Worm (Caenorhabditis elegans): ENCODE measurements around the gene snf-11.

snf-11 gene

ce11 chrV:11281414-11282209, 26.6 kb downstream of the snf-11 start:
- TF ChIP-seq xbp-1 (tag; optimal IDR thresholded peaks at IDR 0.05): no peak
- no peak for TF ChIP-seq unc-86 (tag; optimal IDR thresholded peaks at IDR 0.05)
- peak in 1 of 6 experiments; percentile 27 for TF ChIP-seq elt-3 (tag; optimal IDR thresholded peaks at IDR 0.05)
- no peak for TF ChIP-seq unc-98 (GFP tag; IDR thresholded peaks at IDR 0.05)
- TF ChIP-seq nhr-20 (tag; optimal IDR thresholded peaks at IDR 0.05): peak; percentile 62
- peak in 1 of 3 experiments; percentile 9 for TF ChIP-seq dpl-1 (GFP tag; optimal IDR thresholded peaks at IDR 0.05)
- TF ChIP-seq efl-3 (GFP tag; optimal IDR thresholded peaks at IDR 0.05): no peak
- peak; percentile 5 for TF ChIP-seq unc-130 (tag; optimal IDR thresholded peaks at IDR 0.05)
- TF ChIP-seq mep-1 (tag; optimal IDR thresholded peaks at IDR 0.05): peak; percentile 66
- TF ChIP-seq lin-14 (GFP tag; optimal IDR thresholded peaks at IDR 0.05): peak; percentile 78
- TF ChIP-seq snu-23 (GFP tag; optimal IDR thresholded peaks at IDR 0.05): peak; percentile 46
- peak; percentile 97 for TF ChIP-seq blmp-1 (tag; optimal IDR thresholded peaks at IDR 0.05)
- no peak for TF ChIP-seq nhr-77 (tag; optimal IDR thresholded peaks at IDR 0.05)
- no peak for TF ChIP-seq ceh-90 (tag; optimal IDR thresholded peaks at IDR 0.05)
- TF ChIP-seq nhr-85 (tag): peak; percentile 37
- TF ChIP-seq ceh-82 (tag; optimal IDR thresholded peaks at IDR 0.05): peak in 1 of 3 experiments; percentile 8
- TF ChIP-seq lsy-2 (tag; optimal IDR thresholded peaks at IDR 0.05): peak in 1 of 2 experiments; percentile 11
- no peak for TF ChIP-seq alr-1 (tag; optimal IDR thresholded peaks at IDR 0.05; ENCODE audit: borderline replicate concordance)
- TF ChIP-seq efl-1 (optimal IDR thresholded peaks at IDR 0.05): peak; percentile 3 to 19
- TF ChIP-seq efl-1 (GFP tag; optimal IDR thresholded peaks at IDR 0.05 in 1 of 2): no peak
- peak; percentile 16 for TF ChIP-seq rnt-1 (tag; optimal IDR thresholded peaks at IDR 0.05)
- no peak for TF ChIP-seq ztf-11 (tag; optimal IDR thresholded peaks at IDR 0.05)
- TF ChIP-seq F16B12.6 (tag; optimal IDR thresholded peaks at IDR 0.05): no peak
- TF ChIP-seq lin-13 (GFP tag; optimal IDR thresholded peaks at IDR 0.05): no peak
- TF ChIP-seq zag-1 (tag; optimal IDR thresholded peaks at IDR 0.05): no peak
- no peak for TF ChIP-seq ama-1 (optimal IDR thresholded peaks at IDR 0.05)
- no peak for TF ChIP-seq sox-4 (tag; optimal IDR thresholded peaks at IDR 0.05)
- peak; percentile 21 for TF ChIP-seq irx-1 (tag; optimal IDR thresholded peaks at IDR 0.05)
- no peak for TF ChIP-seq nhr-12 (tag; optimal IDR thresholded peaks at IDR 0.05)
- TF ChIP-seq lin-39 (tag; optimal IDR thresholded peaks at IDR 0.05): no peak

ce11 chrV:11279564-11279963, 28.7 kb downstream of the snf-11 start:
- TF ChIP-seq lsy-2 (tag; optimal IDR thresholded peaks at IDR 0.05) (no peak), mef-2 (tag; optimal IDR thresholded peaks at IDR 0.05) (no peak), mep-1 (tag; optimal IDR thresholded peaks at IDR 0.05) (no peak), snpc-4 (tag; optimal IDR thresholded peaks at IDR 0.05) (no peak), jun-1 (tag; optimal IDR thresholded peaks at IDR 0.05) (no peak), isw-1 (GFP tag; IDR thresholded peaks at IDR 0.05) (no peak), lin-13 (GFP tag; optimal IDR thresholded peaks at IDR 0.05) (no peak), ceh-63 (GFP tag; optimal IDR thresholded peaks at IDR 0.05) (no peak), C16A3.4 (tag; optimal IDR thresholded peaks at IDR 0.05) (no peak), ceh-88 (GFP tag; IDR thresholded peaks at IDR 0.05) (no peak), fkh-8 (tag; optimal IDR thresholded peaks at IDR 0.05) (no peak), fkh-4 (tag; optimal IDR thresholded peaks at IDR 0.05; ENCODE audit: borderline replicate concordance) (no peak), lin-35 (GFP tag; optimal IDR thresholded peaks at IDR 0.05) (no peak), grh-1 (GFP tag; IDR thresholded peaks at IDR 0.05) (no peak), xbp-1 (tag; optimal IDR thresholded peaks at IDR 0.05) (no peak), ces-1 (GFP tag; optimal IDR thresholded peaks at IDR 0.05) (no peak)

Measured in whole organism, L1 larva.